Fruit fly (Drosophila melanogaster): ENCODE data around the gene CG13640.

The CG13640 gene

dm6 chr3R:24862065-24862464, at the start of gene CG13640:
Gene CG13640 (minus strand): TSS chr3R:24862165.
- TF ChIP-seq Eip93F (GFP tag; optimal IDR thresholded peaks at IDR 0.05) = no peak
- no peak for TF ChIP-seq CG10631 (GFP tag; optimal IDR thresholded peaks at IDR 0.05)
- TF ChIP-seq CG1621 (tag; optimal IDR thresholded peaks at IDR 0.05) = no peak
- no peak for TF ChIP-seq CG8319 (GFP tag; optimal IDR thresholded peaks at IDR 0.05)
- no peak for TF ChIP-seq svp (GFP tag)
- no peak for TF ChIP-seq Hr38 (GFP tag; optimal IDR thresholded peaks at IDR 0.05)
- no peak for TF ChIP-seq Ets21C (GFP tag; optimal IDR thresholded peaks at IDR 0.05)
- TF ChIP-seq Met (GFP tag; optimal IDR thresholded peaks at IDR 0.05) = no peak
- no peak for TF ChIP-seq CG6792 (GFP tag; optimal IDR thresholded peaks at IDR 0.05)
- TF ChIP-seq CG7368 (GFP tag; optimal IDR thresholded peaks at IDR 0.05) = no peak
- TF ChIP-seq esn (GFP tag; optimal IDR thresholded peaks at IDR 0.05) = no peak
- no peak for TF ChIP-seq CG31627 (GFP tag; optimal IDR thresholded peaks at IDR 0.05)
- no peak for TF ChIP-seq CG4318 (GFP tag; optimal IDR thresholded peaks at IDR 0.05)

- no peak for TF ChIP-seq fd59A (GFP tag; optimal IDR thresholded peaks at IDR 0.05)
- TF ChIP-seq pdm3 (GFP tag; optimal IDR thresholded peaks at IDR 0.05) = peak; percentile 52
- no peak for TF ChIP-seq Hr38 (GFP tag; optimal IDR thresholded peaks at IDR 0.05)
- peak; percentile 92 for TF ChIP-seq eg (GFP tag; IDR thresholded peaks at IDR 0.05)
- no peak for TF ChIP-seq Eip93F (GFP tag; optimal IDR thresholded peaks at IDR 0.05)
- TF ChIP-seq salr (GFP tag; optimal IDR thresholded peaks at IDR 0.05) = no peak
- TF ChIP-seq acj6 (GFP tag; optimal IDR thresholded peaks at IDR 0.05) = peak; percentile 39
- TF ChIP-seq spab (GFP tag; optimal IDR thresholded peaks at IDR 0.05) = no peak
- no peak for TF ChIP-seq Ets21C (GFP tag; optimal IDR thresholded peaks at IDR 0.05)
- peak; percentile 43 for TF ChIP-seq CG11762 (GFP tag; optimal IDR thresholded peaks at IDR 0.05; ENCODE audit: insufficient read depth)
- no peak for TF ChIP-seq Eip75B (GFP tag; optimal IDR thresholded peaks at IDR 0.05)
- no peak for TF ChIP-seq svp (GFP tag)
- no peak for TF ChIP-seq fkh (GFP tag; optimal IDR thresholded peaks at IDR 0.05)
- no peak for TF ChIP-seq dsx (GFP tag; optimal IDR thresholded peaks at IDR 0.05; ENCODE audit: poor library complexity, severe bottlenecking)
- no peak for TF ChIP-seq Met (GFP tag; optimal IDR thresholded peaks at IDR 0.05)
- no peak for TF ChIP-seq Ets96B (tag; optimal IDR thresholded peaks at IDR 0.05)
- TF ChIP-seq CG6854 (GFP tag; optimal IDR thresholded peaks at IDR 0.05) = no peak
- no peak for TF ChIP-seq CG9139 (GFP tag; optimal IDR thresholded peaks at IDR 0.05)
- TF ChIP-seq CG34406 (GFP tag; optimal IDR thresholded peaks at IDR 0.05) = peak; percentile 28
- TF ChIP-seq Sox14 (GFP tag; optimal IDR thresholded peaks at IDR 0.05) = no peak
- TF ChIP-seq lz (GFP tag; optimal IDR thresholded peaks at IDR 0.05) = no peak
- peak; percentile 4 for TF ChIP-seq CG7368 (GFP tag; optimal IDR thresholded peaks at IDR 0.05)
- peak; percentile 60 for TF ChIP-seq CG11294 (GFP tag; IDR thresholded peaks at IDR 0.05)
- TF ChIP-seq CG10669 (GFP tag; optimal IDR thresholded peaks at IDR 0.05) = peak; percentile 24
- no peak for TF ChIP-seq Sox102F (GFP tag; optimal IDR thresholded peaks at IDR 0.05)
- TF ChIP-seq CG15336 (GFP tag; IDR thresholded peaks at IDR 0.05) = peak; percentile 84
- no peak for TF ChIP-seq esn (GFP tag; optimal IDR thresholded peaks at IDR 0.05)
- peak; percentile 45 for TF ChIP-seq CG10631 (GFP tag; optimal IDR thresholded peaks at IDR 0.05)
- peak; percentile 69 for TF ChIP-seq net (GFP tag; optimal IDR thresholded peaks at IDR 0.05)
- TF ChIP-seq fd85E (GFP tag; optimal IDR thresholded peaks at IDR 0.05) = no peak
- peak; percentile 60 for TF ChIP-seq OdsH (GFP tag; optimal IDR thresholded peaks at IDR 0.05)
- peak; percentile 50 for TF ChIP-seq achi (GFP tag; optimal IDR thresholded peaks at IDR 0.05)
- no peak for TF ChIP-seq CG31627 (GFP tag; optimal IDR thresholded peaks at IDR 0.05)
- no peak for TF ChIP-seq Smox (GFP tag; optimal IDR thresholded peaks at IDR 0.05)
- TF ChIP-seq CG11902 (GFP tag; optimal IDR thresholded peaks at IDR 0.05) = peak; percentile 21
- no peak for TF ChIP-seq cyc (GFP tag; optimal IDR thresholded peaks at IDR 0.05)
- TF ChIP-seq dac (GFP tag; optimal IDR thresholded peaks at IDR 0.05) = peak; percentile 56
- no peak for TF ChIP-seq Sox15 (GFP tag; optimal IDR thresholded peaks at IDR 0.05)
- peak; percentile 12 for TF ChIP-seq CG6792 (GFP tag; optimal IDR thresholded peaks at IDR 0.05)
- TF ChIP-seq ss (GFP tag; optimal IDR thresholded peaks at IDR 0.05) = no peak
- peak; percentile 73 for TF ChIP-seq CG6276 (GFP tag; optimal IDR thresholded peaks at IDR 0.05)
- TF ChIP-seq CG8632 (GFP tag; optimal IDR thresholded peaks at IDR 0.05) = peak; percentile 2
- TF ChIP-seq CG3919 (GFP tag; optimal IDR thresholded peaks at IDR 0.05) = peak; percentile 56
- peak; percentile 86 for TF ChIP-seq CG8119 (GFP tag; IDR thresholded peaks at IDR 0.05)
- TF ChIP-seq Blimp-1 (GFP tag; optimal IDR thresholded peaks at IDR 0.05) = no peak
- no peak for TF ChIP-seq CG8319 (GFP tag; optimal IDR thresholded peaks at IDR 0.05)
- TF ChIP-seq CG32006 (GFP tag; optimal IDR thresholded peaks at IDR 0.05) = peak; percentile 79
Measured at dm6 chr3R:24910097-24910496, 48.1 kb upstream of the CG13640 start.

Measured in whole organism, prepupa.